Worm (Caenorhabditis elegans): ENCODE results near the gene Y46H3D.1.

Y46H3D.1 gene

DNA sequence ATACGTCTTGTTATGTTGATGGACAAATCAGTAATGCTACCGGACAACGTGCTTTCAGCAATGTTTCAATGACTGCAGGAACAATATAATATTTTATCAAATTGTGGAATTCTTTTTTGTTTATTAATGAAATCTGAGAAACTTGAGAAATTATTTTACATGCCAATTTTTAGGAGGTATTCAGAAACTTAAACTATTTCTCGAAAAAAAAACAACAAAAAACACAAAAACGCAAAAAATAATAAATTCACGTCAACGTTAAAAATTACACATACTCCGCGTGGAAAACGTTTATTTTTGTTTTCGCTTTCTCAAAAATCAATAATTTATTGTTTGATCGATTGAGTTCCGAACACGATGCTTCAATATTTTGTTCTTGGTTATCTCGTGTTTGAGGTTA, at the start of gene Y46H3D.1:
Gene Y46H3D.1, plus strand, starts transcription at position 301 of the 400 bp plus-strand sequence.
- TF ChIP-seq swsn-7 (tag; optimal IDR thresholded peaks at IDR 0.05) (no peak), ets-5 (GFP tag; IDR thresholded peaks at IDR 0.05) (no peak), jun-1 (tag; optimal IDR thresholded peaks at IDR 0.05) (no peak), ceh-63 (GFP tag; optimal IDR thresholded peaks at IDR 0.05) (no peak), rnt-1 (tag; optimal IDR thresholded peaks at IDR 0.05) (no peak), lin-13 (GFP tag; optimal IDR thresholded peaks at IDR 0.05) (no peak), mab-9 (GFP tag; IDR thresholded peaks at IDR 0.05) (no peak), nhr-12 (tag; optimal IDR thresholded peaks at IDR 0.05) (no peak), lir-3 (tag; optimal IDR thresholded peaks at IDR 0.05; ENCODE audit: poor library complexity) (no peak), lsy-2 (tag; optimal IDR thresholded peaks at IDR 0.05) (no peak), C16A3.4 (tag; optimal IDR thresholded peaks at IDR 0.05) (no peak), elt-2 (tag; optimal IDR thresholded peaks at IDR 0.05) (no peak), ceh-88 (GFP tag; IDR thresholded peaks at IDR 0.05) (no peak), ces-1 (GFP tag; optimal IDR thresholded peaks at IDR 0.05) (no peak), sptf-1 (tag; optimal IDR thresholded peaks at IDR 0.05) (no peak), hlh-17 (GFP tag; optimal IDR thresholded peaks at IDR 0.05; ENCODE audit: borderline replicate concordance) (no peak)

DNA sequence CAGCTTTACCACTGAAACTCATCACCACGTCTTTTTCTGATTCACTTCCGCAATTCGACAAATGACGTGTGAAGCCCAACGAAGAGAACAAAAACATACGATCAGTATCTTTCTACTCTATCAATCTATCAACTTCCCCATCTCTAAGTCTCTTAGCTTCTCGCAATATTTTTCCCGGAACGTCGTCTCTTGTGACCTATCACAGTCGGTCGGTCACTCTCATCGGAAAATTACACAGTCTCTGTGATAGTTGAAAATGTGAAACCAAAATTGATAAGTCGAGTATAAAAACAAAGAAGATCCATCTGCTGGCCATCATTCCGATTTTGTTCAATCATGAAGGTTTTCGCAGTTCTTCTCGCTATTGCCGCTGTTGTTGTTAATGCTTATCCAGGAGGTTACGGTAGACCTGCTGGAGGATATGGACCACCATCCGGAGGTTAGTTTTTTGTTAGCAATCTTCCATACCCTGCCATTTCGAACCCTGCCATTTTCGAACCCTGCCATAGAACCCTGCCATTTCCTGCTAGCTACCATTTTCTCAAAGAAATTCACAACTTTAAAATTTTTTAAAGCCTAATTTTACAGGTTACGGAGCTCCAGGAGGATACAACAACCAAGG, 48.4 kb upstream of the Y46H3D.1 start, which contains the start of gene F16B4.4:
Gene F16B4.4, plus strand, starts transcription at position 221 of the 622 bp plus-strand sequence.
- TF ChIP-seq lin-39 (tag; optimal IDR thresholded peaks at IDR 0.05): no peak
- peak; percentile 30 for TF ChIP-seq jun-1 (tag; optimal IDR thresholded peaks at IDR 0.05)
- TF ChIP-seq lir-3 (tag; optimal IDR thresholded peaks at IDR 0.05; ENCODE audit: poor library complexity): no peak
- TF ChIP-seq nhr-71 (tag; optimal IDR thresholded peaks at IDR 0.05): peak; percentile 17
- peak; percentile 13 for TF ChIP-seq snu-23 (GFP tag; optimal IDR thresholded peaks at IDR 0.05)
- peak; percentile 45 for TF ChIP-seq nhr-20 (tag; optimal IDR thresholded peaks at IDR 0.05)
- TF ChIP-seq blmp-1 (tag; optimal IDR thresholded peaks at IDR 0.05): peak; percentile 75
- peak in 1 of 2 experiments; percentile 18 for TF ChIP-seq lin-35 (GFP tag; optimal IDR thresholded peaks at IDR 0.05)
- TF ChIP-seq nhr-28 (tag; optimal IDR thresholded peaks at IDR 0.05): no peak
- no peak for TF ChIP-seq nhr-90 (tag; optimal IDR thresholded peaks at IDR 0.05; ENCODE audit: poor library complexity)
- TF ChIP-seq nhr-85 (tag): peak; percentile 74
- peak in 2 of 6 experiments; percentile 58 to 71 for TF ChIP-seq elt-3 (tag; optimal IDR thresholded peaks at IDR 0.05)

DNA sequence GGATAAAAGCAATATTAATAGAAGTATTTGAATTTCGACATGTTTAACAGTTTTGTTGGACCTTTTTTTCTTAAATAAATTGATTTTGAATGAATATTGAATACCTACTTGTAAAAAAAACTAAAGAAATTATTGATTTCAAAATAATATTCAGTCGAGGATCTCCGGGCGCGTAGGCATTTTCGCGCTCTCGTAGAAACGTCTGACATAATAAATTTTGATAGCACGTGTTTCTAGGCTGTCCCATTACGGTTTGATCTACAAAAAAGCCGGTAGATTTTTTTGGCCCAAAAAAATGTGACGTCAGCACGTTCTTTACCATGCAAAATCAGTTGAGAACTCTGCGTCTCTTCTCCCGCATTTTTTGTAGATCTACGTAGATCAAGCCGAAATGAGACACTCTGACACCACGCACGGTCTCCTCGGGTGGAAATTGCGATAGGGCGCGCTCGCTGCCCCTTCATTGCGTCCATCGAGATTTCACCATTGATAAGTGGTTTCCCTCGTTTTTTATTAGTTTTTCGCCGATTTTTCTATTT, 47.7 kb upstream of the Y46H3D.1 start:
- TF ChIP-seq xbp-1 (tag; optimal IDR thresholded peaks at IDR 0.05): no peak
- no peak for TF ChIP-seq tbx-2 (tag; optimal IDR thresholded peaks at IDR 0.05)
- no peak for TF ChIP-seq unc-98 (GFP tag; IDR thresholded peaks at IDR 0.05)
- TF ChIP-seq mdl-1 (tag; optimal IDR thresholded peaks at IDR 0.05): no peak
- no peak for TF ChIP-seq ama-1 (optimal IDR thresholded peaks at IDR 0.05)
- no peak for TF ChIP-seq pax-3 (tag; optimal IDR thresholded peaks at IDR 0.05)
- TF ChIP-seq unc-62 (GFP tag; optimal IDR thresholded peaks at IDR 0.05): no peak
- no peak for TF ChIP-seq fkh-4 (tag; optimal IDR thresholded peaks at IDR 0.05; ENCODE audit: borderline replicate concordance)
- no peak for TF ChIP-seq nhr-28 (tag; optimal IDR thresholded peaks at IDR 0.05)
- no peak for TF ChIP-seq lin-35 (GFP tag; optimal IDR thresholded peaks at IDR 0.05)
- no peak for TF ChIP-seq lsy-2 (tag; optimal IDR thresholded peaks at IDR 0.05)
- no peak for TF ChIP-seq lin-39 (tag; optimal IDR thresholded peaks at IDR 0.05)
- no peak for TF ChIP-seq nhr-12 (tag; optimal IDR thresholded peaks at IDR 0.05)
- no peak for TF ChIP-seq jun-1 (tag; optimal IDR thresholded peaks at IDR 0.05)
- no peak for TF ChIP-seq alr-1 (tag; optimal IDR thresholded peaks at IDR 0.05; ENCODE audit: borderline replicate concordance)
- no peak for TF ChIP-seq lir-3 (tag; optimal IDR thresholded peaks at IDR 0.05; ENCODE audit: poor library complexity)

DNA sequence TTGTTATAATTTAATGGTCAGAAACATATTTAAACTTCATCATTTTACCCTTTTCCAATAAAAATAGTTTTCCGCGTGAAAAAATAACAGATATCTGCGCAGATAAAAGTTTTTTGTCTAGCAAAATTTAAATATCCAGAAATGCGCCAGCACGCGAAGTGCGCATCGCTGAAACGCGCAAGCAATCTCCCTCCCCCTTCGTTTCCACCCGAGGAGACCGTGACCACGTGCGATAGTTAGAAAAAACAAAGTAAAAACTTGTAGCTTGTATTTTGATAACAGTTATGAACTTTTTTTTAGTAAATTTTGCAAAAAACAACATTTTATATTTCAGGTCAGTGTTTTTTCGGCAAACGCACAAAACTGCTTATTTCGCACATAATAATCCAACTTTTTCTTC, 43.2 kb upstream of the Y46H3D.1 start:
- TF ChIP-seq lin-35 (GFP tag; optimal IDR thresholded peaks at IDR 0.05) (peak in 1 of 2 experiments; percentile 28), snu-23 (GFP tag; optimal IDR thresholded peaks at IDR 0.05) (peak; percentile 14), dpl-1 (GFP tag; optimal IDR thresholded peaks at IDR 0.05) (peak in 1 of 3 experiments; percentile 20), efl-1 (optimal IDR thresholded peaks at IDR 0.05) (peak in 1 of 2 experiments; percentile 15), efl-1 (GFP tag; optimal IDR thresholded peaks at IDR 0.05 in 1 of 2) (peak in 1 of 2 experiments; percentile 87), nhr-71 (tag; optimal IDR thresholded peaks at IDR 0.05) (peak; percentile 29), nhr-20 (tag; optimal IDR thresholded peaks at IDR 0.05) (peak; percentile 6)
